Worm (Caenorhabditis elegans) whole organism, mixed stage, embryonic: ENCODE results near the gene sulp-7.

Experiments
- ceh-83 ChIP-seq: fragments of 200-800 bp; sonication (Bioruptor generic); optimal IDR thresholded peaks from 2 replicates; lab custom pipeline; 2018; ENCODE audit warnings: mild to moderate bottlenecking, missing genetic modification characterization, missing compliant biosample characterization
- ces-1 ChIP-seq: fragments of 150-350 bp; optimal IDR thresholded peaks from 2 replicates; lab custom pipeline; 2014; ENCODE audit warnings: missing biosample characterization, missing genetic modification reagents, missing genetic modification characterization
- lsy-2 ChIP-seq: fragments of 150-350 bp; optimal IDR thresholded peaks from 2 replicates; lab custom pipeline; 2014; ENCODE audit warnings: missing biosample characterization, missing genetic modification characterization
- mep-1 ChIP-seq: fragments of 150-350 bp; optimal IDR thresholded peaks from 2 replicates; lab custom pipeline; 2017; ENCODE audit warnings: missing biosample characterization, missing genetic modification reagents, missing genetic modification characterization, inconsistent platforms
- mls-2 ChIP-seq: sonication (generic microtip); optimal IDR thresholded peaks from 2 replicates; lab custom pipeline; 2016; ENCODE audit warnings: mild to moderate bottlenecking, missing genetic modification characterization, moderate library complexity, missing compliant biosample characterization
- nhr-12 ChIP-seq: fragments of 150-350 bp; optimal IDR thresholded peaks from 2 replicates; lab custom pipeline; 2014; ENCODE audit warnings: missing biosample characterization, missing genetic modification characterization
- nhr-2 ChIP-seq: fragments of 150-350 bp; optimal IDR thresholded peaks from 2 replicates; lab custom pipeline; 2014; ENCODE audit warnings: missing biosample characterization, missing genetic modification characterization
- nhr-237 ChIP-seq: fragments of 150-350 bp; optimal IDR thresholded peaks from 2 replicates; lab custom pipeline; 2014; ENCODE audit warnings: missing biosample characterization, missing genetic modification characterization
- nhr-28 ChIP-seq: fragments of 150-350 bp; optimal IDR thresholded peaks from 2 replicates; lab custom pipeline; 2014; ENCODE audit warnings: missing biosample characterization, missing genetic modification characterization
- nhr-76 ChIP-seq: sonication (generic microtip); optimal IDR thresholded peaks from 2 replicates; lab custom pipeline; 2017; ENCODE audit warnings: missing biosample characterization, missing genetic modification characterization
- sem-2 ChIP-seq: fragments of 200-800 bp; sonication (Bioruptor generic); optimal IDR thresholded peaks from 2 replicates; lab custom pipeline; 2018; ENCODE audit warnings: mild to moderate bottlenecking, missing genetic modification characterization, missing compliant biosample characterization
- snpc-4 ChIP-seq: fragments of 150-350 bp; optimal IDR thresholded peaks from 2 replicates; lab custom pipeline; 2014; ENCODE audit warnings: missing biosample characterization, missing genetic modification characterization

ce11 chrX:11032412-11032811 lies 48.1 kb upstream of the sulp-7 start:
- no peak for TF ChIP-seq lsy-2 (tag; lab: Kevin White, UChicago)
- no peak for TF ChIP-seq nhr-237 (tag; lab: Kevin White, UChicago)
- no peak for TF ChIP-seq nhr-2
- TF ChIP-seq mls-2 (tag; lab: Kevin White, UChicago): no peak
- no peak for TF ChIP-seq ceh-83 (GFP tag; lab: Kevin White, UChicago)
- TF ChIP-seq nhr-12: no peak
- no peak for TF ChIP-seq nhr-28
- TF ChIP-seq nhr-76: no peak
- no peak for TF ChIP-seq sem-2 (GFP tag; lab: Kevin White, UChicago)
- no peak for TF ChIP-seq snpc-4 (tag; lab: Kevin White, UChicago)
- no peak for TF ChIP-seq mep-1 (tag; lab: Kevin White, UChicago)
- TF ChIP-seq ces-1 (GFP tag; lab: Kevin White, UChicago): no peak
